Fruit fly (Drosophila melanogaster) whole organism, prepupa: ENCODE results near the gene Ttc30.
A peak's percentile ranks its signal among the peaks of the same experiment; 100 is the strongest.

ENCODE experiments used
- CG10631 ChIP-seq: fragments of 200-800 bp; sonication (Bioruptor generic); optimal IDR thresholded peaks from 2 replicates; lab custom pipeline; 2016; ENCODE audit warnings: missing biosample characterization, missing genetic modification characterization
- CG10669 ChIP-seq: fragments of 200-800 bp; sonication (Bioruptor generic); optimal IDR thresholded peaks from 3 replicates; lab custom pipeline; 2018; ENCODE audit warnings: missing biosample characterization, mild to moderate bottlenecking, missing genetic modification characterization, moderate library complexity
- CG11762 ChIP-seq: fragments of 200-800 bp; sonication (Bioruptor generic); optimal IDR thresholded peaks from 3 replicates; lab custom pipeline; 2016; ENCODE audit warnings: missing biosample characterization, missing genetic modification characterization; ENCODE audit not compliant: insufficient read depth
- CG11902 ChIP-seq: fragments of 200-800 bp; sonication (Bioruptor generic); optimal IDR thresholded peaks from 3 replicates; lab custom pipeline; 2016; ENCODE audit warnings: missing biosample characterization, missing genetic modification characterization
- CG15336 ChIP-seq: fragments of 200-800 bp; sonication (Bioruptor generic); IDR thresholded peaks from 2 replicates; pipeline ENCODE4 v1.3.6; 2022; ENCODE audit warnings: missing biosample characterization, missing genetic modification characterization
- CG1621 ChIP-seq: fragments of 200-800 bp; sonication (Bioruptor generic); optimal IDR thresholded peaks from 3 replicates; lab custom pipeline; 2018; ENCODE audit warnings: missing biosample characterization, mild to moderate bottlenecking, missing genetic modification characterization
- CG16779 ChIP-seq: fragments of 200-800 bp; sonication (Bioruptor generic); optimal IDR thresholded peaks from 3 replicates; lab custom pipeline; 2017; ENCODE audit warnings: missing biosample characterization, mild to moderate bottlenecking, missing genetic modification characterization
- CG3032 ChIP-seq: fragments of 200-800 bp; optimal IDR thresholded peaks from 2 replicates; lab custom pipeline; 2019; ENCODE audit warnings: missing biosample characterization, mild to moderate bottlenecking, missing genetic modification characterization, moderate library complexity
- CG31627 ChIP-seq: fragments of 200-800 bp; sonication (Bioruptor generic); optimal IDR thresholded peaks from 3 replicates; lab custom pipeline; 2016; ENCODE audit warnings: missing biosample characterization, missing genetic modification characterization
- CG32006 ChIP-seq: fragments of 200-800 bp; sonication (Bioruptor generic); optimal IDR thresholded peaks from 3 replicates; lab custom pipeline; 2017; ENCODE audit warnings: missing biosample characterization, mild to moderate bottlenecking, missing genetic modification characterization
- CG3919 ChIP-seq: fragments of 200-800 bp; sonication (Bioruptor generic); optimal IDR thresholded peaks from 3 replicates; lab custom pipeline; 2016; ENCODE audit warnings: missing biosample characterization, missing genetic modification characterization
- CG4318 ChIP-seq: fragments of 200-800 bp; sonication (Bioruptor generic); optimal IDR thresholded peaks from 3 replicates; lab custom pipeline; 2017; ENCODE audit warnings: missing biosample characterization, mild to moderate bottlenecking, missing genetic modification characterization
- CG6163 ChIP-seq: fragments of 200-800 bp; sonication (Bioruptor generic); IDR thresholded peaks from 3 replicates; pipeline ENCODE4 v1.3.6; 2022; ENCODE audit warnings: missing biosample characterization, missing genetic modification characterization
- CG6276 ChIP-seq: fragments of 200-800 bp; sonication (Bioruptor generic); optimal IDR thresholded peaks from 2 replicates; lab custom pipeline; 2017; ENCODE audit warnings: missing biosample characterization, mild to moderate bottlenecking, missing genetic modification characterization
- CG6792 ChIP-seq: fragments of 200-800 bp; sonication (Bioruptor generic); optimal IDR thresholded peaks from 3 replicates; lab custom pipeline; 2016; ENCODE audit warnings: missing biosample characterization, missing genetic modification characterization
- CG6808 ChIP-seq: fragments of 200-800 bp; sonication (Bioruptor generic); optimal IDR thresholded peaks from 3 replicates; lab custom pipeline; 2017; ENCODE audit warnings: missing biosample characterization, missing genetic modification characterization, mild to moderate bottlenecking, moderate library complexity, missing genetic modification reagents
- CG6854 ChIP-seq: fragments of 200-800 bp; sonication (Bioruptor generic); optimal IDR thresholded peaks from 2 replicates; lab custom pipeline; 2017; ENCODE audit warnings: missing biosample characterization, mild to moderate bottlenecking, missing genetic modification characterization
- CG7368 ChIP-seq: fragments of 200-800 bp; sonication (Bioruptor generic); optimal IDR thresholded peaks from 3 replicates; lab custom pipeline; 2016; ENCODE audit warnings: missing biosample characterization, missing genetic modification characterization
- CG8632 ChIP-seq: fragments of 200-800 bp; sonication (Bioruptor generic); optimal IDR thresholded peaks from 3 replicates; lab custom pipeline; 2016; ENCODE audit warnings: missing biosample characterization, missing genetic modification characterization
- Eip75B ChIP-seq: fragments of 200-800 bp; sonication (Bioruptor generic); optimal IDR thresholded peaks from 3 replicates; lab custom pipeline; 2016; ENCODE audit warnings: missing biosample characterization, missing genetic modification characterization
- Eip78C ChIP-seq: fragments of 200-800 bp; sonication (Bioruptor generic); peaks from one replicate; lab custom pipeline; 2016; ENCODE audit warnings: missing biosample characterization, missing genetic modification characterization
- Eip93F ChIP-seq: fragments of 200-800 bp; sonication (Bioruptor generic); optimal IDR thresholded peaks from 2 replicates; lab custom pipeline; 2016; ENCODE audit warnings: missing biosample characterization, mild to moderate bottlenecking, missing genetic modification characterization
- Ets21C ChIP-seq: fragments of 200-800 bp; sonication (Bioruptor generic); optimal IDR thresholded peaks from 3 replicates; lab custom pipeline; 2016; ENCODE audit warnings: missing biosample characterization, missing genetic modification characterization
- Ets96B ChIP-seq: fragments of 200-800 bp; optimal IDR thresholded peaks from 2 replicates; lab custom pipeline; 2019; ENCODE audit warnings: missing biosample characterization, mild to moderate bottlenecking, missing genetic modification characterization, moderate library complexity
- Gug ChIP-seq: fragments of 200-800 bp; sonication (Bioruptor generic); IDR thresholded peaks from 2 replicates; pipeline ENCODE4 v1.3.6; 2022; ENCODE audit warnings: missing biosample characterization, missing genetic modification characterization
- Hr39 ChIP-seq: fragments of 200-800 bp; sonication (Bioruptor generic); optimal IDR thresholded peaks from 2 replicates; lab custom pipeline; 2016; ENCODE audit warnings: missing biosample characterization, missing genetic modification characterization
- Hr4 ChIP-seq: fragments of 200-800 bp; sonication (Bioruptor generic); optimal IDR thresholded peaks from 3 replicates; lab custom pipeline; 2016; ENCODE audit warnings: missing biosample characterization, missing genetic modification characterization
- Lpt ChIP-seq: fragments of 200-800 bp; sonication (Bioruptor generic); optimal IDR thresholded peaks from 3 replicates; lab custom pipeline; 2016; ENCODE audit warnings: missing biosample characterization, missing genetic modification characterization
- Met ChIP-seq: fragments of 200-800 bp; sonication (Bioruptor generic); optimal IDR thresholded peaks from 3 replicates; lab custom pipeline; 2016; ENCODE audit warnings: missing biosample characterization, missing genetic modification characterization
- OdsH ChIP-seq: fragments of 200-800 bp; sonication (Bioruptor generic); optimal IDR thresholded peaks from 3 replicates; lab custom pipeline; 2016; ENCODE audit warnings: missing biosample characterization, missing genetic modification characterization
- Smox ChIP-seq: fragments of 200-800 bp; sonication (Bioruptor generic); optimal IDR thresholded peaks from 3 replicates; lab custom pipeline; 2016; ENCODE audit warnings: missing biosample characterization, missing genetic modification characterization
- Sox102F ChIP-seq: fragments of 200-800 bp; sonication (Bioruptor generic); optimal IDR thresholded peaks from 2 replicates; lab custom pipeline; 2016; ENCODE audit warnings: missing biosample characterization, mild to moderate bottlenecking, missing genetic modification characterization
- Sox14 ChIP-seq: fragments of 200-800 bp; sonication (Bioruptor generic); optimal IDR thresholded peaks from 3 replicates; lab custom pipeline; 2016; ENCODE audit warnings: missing biosample characterization, missing genetic modification characterization
- Sox15 ChIP-seq: fragments of 200-800 bp; sonication (Bioruptor generic); optimal IDR thresholded peaks from 3 replicates; lab custom pipeline; 2016; ENCODE audit warnings: missing biosample characterization, missing genetic modification characterization
- achi ChIP-seq: fragments of 200-800 bp; sonication (Bioruptor generic); optimal IDR thresholded peaks from 3 replicates; lab custom pipeline; 2016; ENCODE audit warnings: missing biosample characterization, missing genetic modification characterization
- acj6 ChIP-seq: fragments of 200-800 bp; sonication (Bioruptor generic); optimal IDR thresholded peaks from 3 replicates; lab custom pipeline; 2016; ENCODE audit warnings: missing biosample characterization, missing genetic modification characterization
- eg ChIP-seq: fragments of 200-800 bp; sonication (Bioruptor generic); IDR thresholded peaks from 3 replicates; pipeline ENCODE4 v1.3.6; 2022; ENCODE audit warnings: missing biosample characterization, missing genetic modification characterization
- esn ChIP-seq: fragments of 200-800 bp; sonication (Bioruptor generic); optimal IDR thresholded peaks from 2 replicates; lab custom pipeline; 2016; ENCODE audit warnings: missing biosample characterization, mild to moderate bottlenecking, missing genetic modification characterization, moderate library complexity
- fd59A ChIP-seq: fragments of 200-800 bp; sonication (Bioruptor generic); optimal IDR thresholded peaks from 2 replicates; lab custom pipeline; 2017; ENCODE audit warnings: missing biosample characterization, mild to moderate bottlenecking, missing genetic modification characterization, missing genetic modification reagents
- fd85E ChIP-seq: fragments of 200-800 bp; sonication (Bioruptor generic); optimal IDR thresholded peaks from 3 replicates; lab custom pipeline; 2016; ENCODE audit warnings: missing biosample characterization, missing genetic modification characterization
- fkh ChIP-seq: fragments of 200-800 bp; sonication (Bioruptor generic); optimal IDR thresholded peaks from 3 replicates; lab custom pipeline; 2017; ENCODE audit warnings: missing biosample characterization, mild to moderate bottlenecking, missing genetic modification characterization, moderate library complexity
- lz ChIP-seq: fragments of 200-800 bp; sonication (Bioruptor generic); optimal IDR thresholded peaks from 3 replicates; lab custom pipeline; 2016; ENCODE audit warnings: missing biosample characterization, missing genetic modification characterization
- net ChIP-seq: fragments of 200-800 bp; sonication (Bioruptor generic); optimal IDR thresholded peaks from 3 replicates; lab custom pipeline; 2016; ENCODE audit warnings: missing biosample characterization, missing genetic modification characterization
- pdm3 ChIP-seq: fragments of 200-800 bp; sonication (Bioruptor generic); optimal IDR thresholded peaks from 3 replicates; lab custom pipeline; 2016; ENCODE audit warnings: missing biosample characterization, missing genetic modification characterization
- salr ChIP-seq, 2 experiments: fragments of 200-800 bp; sonication (Bioruptor generic); optimal IDR thresholded peaks; 3 replicates each; lab custom pipeline; 2016 to 2018; ENCODE audit warnings: missing biosample characterization in 2 of 2, missing genetic modification characterization in 2 of 2, mild to moderate bottlenecking in 1 of 2
- ss ChIP-seq, 2 experiments: fragments of 200-800 bp; sonication (Bioruptor generic); optimal IDR thresholded peaks; 2 replicates in 1 of 2; 3 replicates in 1 of 2; lab custom pipeline; 2017 to 2018; ENCODE audit warnings: mild to moderate bottlenecking in 2 of 2, missing biosample characterization in 2 of 2, missing genetic modification characterization in 2 of 2, moderate library complexity in 1 of 2
- svp ChIP-seq: fragments of 200-800 bp; sonication (Bioruptor generic); peaks from one replicate; lab custom pipeline; 2016; ENCODE audit warnings: missing biosample characterization, missing genetic modification characterization
- topi ChIP-seq: fragments of 200-800 bp; sonication (Bioruptor generic); optimal IDR thresholded peaks from 3 replicates; lab custom pipeline; 2016; ENCODE audit warnings: missing biosample characterization, missing genetic modification characterization
- vri ChIP-seq: fragments of 200-800 bp; sonication (Bioruptor generic); optimal IDR thresholded peaks from 3 replicates; lab custom pipeline; 2016; ENCODE audit warnings: missing biosample characterization, mild to moderate bottlenecking, missing genetic modification characterization

Ttc30 gene

DNA sequence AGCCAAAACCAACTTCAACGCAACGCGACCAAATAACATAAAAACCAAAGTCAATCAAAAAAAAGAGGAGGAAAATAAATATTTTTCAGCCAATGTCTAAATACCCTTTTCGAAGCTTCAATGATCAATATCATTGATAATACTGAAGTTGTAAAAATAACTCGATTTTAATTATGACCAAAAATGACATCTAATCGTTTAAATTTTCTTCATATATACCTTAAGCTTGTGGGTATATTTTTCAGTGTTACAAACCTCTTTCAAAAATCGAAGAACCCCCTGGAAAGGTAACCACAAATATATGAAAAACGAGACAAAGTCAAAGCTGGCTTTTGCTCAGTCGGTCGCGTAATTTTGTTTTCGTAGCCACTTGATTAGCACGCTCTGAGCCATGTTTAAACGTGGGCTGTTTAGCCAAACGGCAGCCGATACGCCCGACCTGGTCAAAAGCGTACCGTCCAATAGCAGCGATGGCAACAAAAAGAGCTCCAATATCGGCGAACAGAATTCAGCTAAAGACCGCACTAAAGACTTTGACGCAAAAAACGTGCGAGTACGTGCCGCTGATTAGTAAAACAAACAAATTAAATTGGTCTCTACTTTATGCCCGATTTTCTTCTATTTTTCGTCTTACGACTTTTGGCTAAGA is 38.6 kb downstream of the Ttc30 start (continued):
- TF ChIP-seq Hr4 (GFP tag; lab: Kevin White, UChicago) = peak; percentile 75

dm6 chr2L:13146254-13146653 is 39.6 kb downstream of the Ttc30 start:
- peak; percentile 27 for TF ChIP-seq topi
- peak; percentile 57 for TF ChIP-seq svp (GFP tag; lab: Kevin White, UChicago)
- TF ChIP-seq vri (GFP tag; lab: Kevin White, UChicago) = no peak
- TF ChIP-seq acj6 (GFP tag; lab: Kevin White, UChicago) = peak; percentile 56
- TF ChIP-seq Eip75B (GFP tag; lab: Kevin White, UChicago) = no peak
- TF ChIP-seq Lpt = no peak
- peak; percentile 24 for TF ChIP-seq CG6276 (GFP tag; lab: Kevin White, UChicago)
- peak; percentile 16 for TF ChIP-seq CG16779
- no peak for TF ChIP-seq Eip93F (GFP tag; lab: Kevin White, UChicago)
- no peak for TF ChIP-seq Ets21C
- TF ChIP-seq CG3032 = peak; percentile 85
- peak; percentile 26 for TF ChIP-seq OdsH (GFP tag; lab: Kevin White, UChicago)
- peak; percentile 56 for TF ChIP-seq fd59A (GFP tag; lab: Kevin White, UChicago)
- peak; percentile 83 for TF ChIP-seq Ets96B
- peak; percentile 6 for TF ChIP-seq net
- TF ChIP-seq CG1621 (tag; lab: Kevin White, UChicago) = peak; percentile 34
- 0 out of 3 replicates have a peak, but pooled peaks have one; percentile 5 for TF ChIP-seq eg (GFP tag; lab: Robert Waterston, UW)
- TF ChIP-seq Sox102F (GFP tag; lab: Kevin White, UChicago) = peak; percentile 7
- TF ChIP-seq fd85E = no peak
- TF ChIP-seq CG6163 (GFP tag; lab: Robert Waterston, UW) = peak; percentile 44; the same call in 1 of the 3 replicates
- peak; percentile 70 for TF ChIP-seq CG6808 (GFP tag; lab: Kevin White, UChicago)
- TF ChIP-seq Eip78C (GFP tag; lab: Kevin White, UChicago) = peak; percentile 48
- TF ChIP-seq CG11762 = peak; percentile 24
- no peak for TF ChIP-seq Sox15
- no peak for TF ChIP-seq Hr4 (GFP tag; lab: Kevin White, UChicago)
- TF ChIP-seq Sox14 = peak; percentile 16
- peak; percentile 18 for TF ChIP-seq Met
- no peak for TF ChIP-seq CG31627 (GFP tag; lab: Kevin White, UChicago)
- peak; percentile 35 for TF ChIP-seq CG7368 (GFP tag; lab: Kevin White, UChicago)
- peak; percentile 33 for TF ChIP-seq CG8632
- TF ChIP-seq Hr39 (GFP tag; lab: Kevin White, UChicago) = no peak
- TF ChIP-seq CG10669 (GFP tag; lab: Kevin White, UChicago) = peak; percentile 69
- no peak for TF ChIP-seq CG15336 (GFP tag; lab: Robert Waterston, UW)
- TF ChIP-seq achi (GFP tag; lab: Kevin White, UChicago) = peak; percentile 37
- TF ChIP-seq CG11902 = peak; percentile 4
- peak; percentile 43 for TF ChIP-seq CG3919
- TF ChIP-seq ss (GFP tag; optimal IDR thresholded peaks at IDR 0.05; lab: Kevin White, UChicago) = peak; percentile 44 to 71
- peak; percentile 42 for TF ChIP-seq esn
- no peak for TF ChIP-seq pdm3 (GFP tag; lab: Kevin White, UChicago)
- peak; percentile 36 for TF ChIP-seq CG4318 (GFP tag; lab: Kevin White, UChicago)
- no peak for TF ChIP-seq lz
- no peak for TF ChIP-seq fkh (GFP tag; lab: Kevin White, UChicago)
- no peak for TF ChIP-seq Gug
- TF ChIP-seq Smox (GFP tag; lab: Kevin White, UChicago) = peak; percentile 11
- peak; percentile 78 for TF ChIP-seq CG10631 (GFP tag; lab: Kevin White, UChicago)
- peak; percentile 61 for TF ChIP-seq CG32006
- TF ChIP-seq salr (GFP tag; optimal IDR thresholded peaks at IDR 0.05; lab: Kevin White, UChicago) = peak in 1 of 2 experiments; percentile 24
- TF ChIP-seq CG6854 (GFP tag; lab: Kevin White, UChicago) = no peak
- no peak for TF ChIP-seq CG6792 (GFP tag; lab: Kevin White, UChicago)
